Fruit fly (Drosophila melanogaster) whole organism, embryonic: ENCODE measurements around the gene tai.
A peak's percentile ranks its signal among the peaks of the same experiment; 100 is the strongest.

Experiments
- B-H1 ChIP-seq: fragments of 200-800 bp; sonication (Bioruptor generic); IDR thresholded peaks from 3 replicates; pipeline ENCODE4 v1.3.6; 2022; ENCODE audit warnings: missing biosample characterization, missing genetic modification characterization
- Bdp1 ChIP-seq: fragments of 200-800 bp; sonication (Bioruptor generic); optimal IDR thresholded peaks from 3 replicates; lab custom pipeline; 2016; ENCODE audit warnings: missing biosample characterization, missing genetic modification characterization
- CG11696 ChIP-seq: fragments of 200-800 bp; sonication (Bioruptor generic); IDR thresholded peaks from 2 replicates; pipeline ENCODE4 v1.3.6; 2022; ENCODE audit warnings: missing biosample characterization, missing genetic modification characterization
- CG13775 ChIP-seq: fragments of 200-800 bp; sonication (Bioruptor generic); optimal IDR thresholded peaks from 3 replicates; lab custom pipeline; 2017; ENCODE audit warnings: missing biosample characterization, mild to moderate bottlenecking, missing genetic modification characterization
- CG14860 ChIP-seq: fragments of 200-800 bp; sonication (Bioruptor generic); IDR thresholded peaks from 3 replicates; pipeline ENCODE4 v1.3.6; 2022; ENCODE audit warnings: missing biosample characterization, missing genetic modification characterization; ENCODE audit not compliant: partially characterized antibody
- CG15601 ChIP-seq: fragments of 200-800 bp; sonication (Bioruptor generic); optimal IDR thresholded peaks from 3 replicates; lab custom pipeline; 2019; ENCODE audit warnings: missing biosample characterization, mild to moderate bottlenecking, missing genetic modification characterization, moderate library complexity
- CG17361 ChIP-seq: fragments of 200-800 bp; sonication (Bioruptor generic); IDR thresholded peaks from 3 replicates; pipeline ENCODE4 v1.3.6; 2022; ENCODE audit warnings: missing biosample characterization, missing genetic modification characterization
- CG18011 ChIP-seq: fragments of 200-800 bp; sonication (Bioruptor generic); optimal IDR thresholded peaks from 2 replicates; lab custom pipeline; 2017; ENCODE audit warnings: missing biosample characterization, missing genetic modification characterization, mild to moderate bottlenecking, moderate library complexity, missing genotype
- CG18599 ChIP-seq: fragments of 200-800 bp; sonication (Bioruptor generic); optimal IDR thresholded peaks from 3 replicates; lab custom pipeline; 2017; ENCODE audit warnings: missing biosample characterization, missing genetic modification characterization, mild to moderate bottlenecking, moderate library complexity, missing genetic modification reagents
- CG2875 ChIP-seq: fragments of 200-800 bp; sonication (Bioruptor generic); optimal IDR thresholded peaks from 2 replicates; lab custom pipeline; 2017; ENCODE audit warnings: missing biosample characterization, mild to moderate bottlenecking, missing genetic modification characterization, missing genetic modification reagents
- CG4854 ChIP-seq: fragments of 200-800 bp; sonication (Bioruptor generic); optimal IDR thresholded peaks from 2 replicates; lab custom pipeline; 2016; ENCODE audit warnings: missing biosample characterization, missing genetic modification characterization, inconsistent platforms
- CG5180 ChIP-seq: fragments of 200-800 bp; sonication (Bioruptor generic); optimal IDR thresholded peaks from 3 replicates; lab custom pipeline; 2017; ENCODE audit warnings: missing biosample characterization, missing genetic modification characterization, mild to moderate bottlenecking, moderate library complexity, missing genetic modification reagents
- CG7372 ChIP-seq: fragments of 200-800 bp; sonication (Bioruptor generic); IDR thresholded peaks from 2 replicates; pipeline ENCODE4 v1.3.6; 2022; ENCODE audit warnings: missing biosample characterization, missing genetic modification characterization
- CG8089 ChIP-seq: fragments of 200-800 bp; sonication (Bioruptor generic); optimal IDR thresholded peaks from 3 replicates; lab custom pipeline; 2016; ENCODE audit warnings: missing biosample characterization, missing genetic modification characterization
- CG8290 ChIP-seq, 3 experiments: fragments of 200-800 bp; sonication (Bioruptor generic); optimal IDR thresholded peaks; 2 replicates each; lab custom pipeline; 2016 to 2019; ENCODE audit warnings: missing biosample characterization in 3 of 3, missing genetic modification characterization in 3 of 3, mild to moderate bottlenecking in 2 of 3, moderate library complexity in 1 of 3
- CG8765 ChIP-seq: fragments of 200-800 bp; sonication (Bioruptor generic); IDR thresholded peaks from 2 replicates; pipeline ENCODE4 v1.3.6; 2022; ENCODE audit warnings: missing biosample characterization, missing genetic modification characterization
- D19A ChIP-seq: fragments of 200-800 bp; optimal IDR thresholded peaks from 3 replicates; lab custom pipeline; 2019; ENCODE audit warnings: missing biosample characterization, mild to moderate bottlenecking, missing genetic modification characterization, moderate library complexity
- Doc2 ChIP-seq: fragments of 200-800 bp; sonication (Bioruptor generic); IDR thresholded peaks from 2 replicates; pipeline ENCODE4 v1.3.6; 2022; ENCODE audit warnings: missing biosample characterization, missing genetic modification characterization
- Hr3 ChIP-seq: fragments of 200-800 bp; sonication (Bioruptor generic); optimal IDR thresholded peaks from 3 replicates; lab custom pipeline; 2016; ENCODE audit warnings: missing biosample characterization, missing genetic modification characterization
- Jarid2 ChIP-seq: fragments of 200-800 bp; sonication (Bioruptor generic); optimal IDR thresholded peaks from 3 replicates; lab custom pipeline; 2017; ENCODE audit warnings: mild to moderate bottlenecking, missing biosample characterization, missing genetic modification reagents, missing genetic modification characterization
- Lhr ChIP-seq: fragments of 200-800 bp; sonication (Bioruptor generic); optimal IDR thresholded peaks from 3 replicates; lab custom pipeline; 2017; ENCODE audit warnings: mild to moderate bottlenecking, missing biosample characterization, missing genetic modification reagents, missing genetic modification characterization
- Meics ChIP-seq: fragments of 200-800 bp; sonication (Bioruptor generic); optimal IDR thresholded peaks from 2 replicates; lab custom pipeline; 2017; ENCODE audit warnings: missing biosample characterization, mild to moderate bottlenecking, missing genetic modification characterization
- Optix ChIP-seq: fragments of 200-800 bp; sonication (Bioruptor generic); IDR thresholded peaks from 3 replicates; pipeline ENCODE4 v1.3.6; 2022; ENCODE audit warnings: missing biosample characterization, missing genetic modification characterization
- Six4 ChIP-seq: fragments of 200-800 bp; sonication (Bioruptor generic); optimal IDR thresholded peaks from 2 replicates; lab custom pipeline; 2016; ENCODE audit warnings: missing biosample characterization, missing genetic modification characterization
- Sry-β ChIP-seq: fragments of 200-800 bp; sonication (Bioruptor generic); optimal IDR thresholded peaks from 2 replicates; lab custom pipeline; 2018; ENCODE audit warnings: missing biosample characterization, mild to moderate bottlenecking, missing genetic modification characterization, moderate library complexity
- Stat92E ChIP-seq, 3 experiments: fragments of >200 bp in 2 of 3; fragments of 200-800 bp in 1 of 3; sonication (Bioruptor generic) in 1 of 3; optimal IDR thresholded peaks; 2 replicates each; lab custom pipeline; 2017 to 2019; ENCODE audit warnings: missing biosample characterization in 3 of 3, missing genetic modification characterization in 3 of 3, mild to moderate bottlenecking in 1 of 3, moderate library complexity in 1 of 3
- ap ChIP-seq: fragments of 200-800 bp; sonication (Bioruptor generic); IDR thresholded peaks from 2 replicates; pipeline ENCODE4 v1.3.6; 2022; ENCODE audit warnings: missing biosample characterization, missing genetic modification characterization
- bigmax ChIP-seq: fragments of 200-800 bp; sonication (Bioruptor generic); optimal IDR thresholded peaks from 2 replicates; lab custom pipeline; 2018; ENCODE audit warnings: missing biosample characterization, mild to moderate bottlenecking, missing genetic modification characterization
- btn ChIP-seq: fragments of 200-800 bp; sonication (Bioruptor generic); optimal IDR thresholded peaks from 2 replicates; lab custom pipeline; 2016; ENCODE audit warnings: missing biosample characterization, missing genetic modification characterization
- dati ChIP-seq: fragments of 200-800 bp; sonication (Bioruptor generic); IDR thresholded peaks from 2 replicates; pipeline ENCODE4 v1.3.6; 2022; ENCODE audit warnings: missing biosample characterization, missing genetic modification characterization
- en ChIP-seq: fragments of 200-800 bp; sonication (Bioruptor generic); optimal IDR thresholded peaks from 2 replicates; lab custom pipeline; 2016; ENCODE audit warnings: missing biosample characterization, missing genetic modification characterization
- eve ChIP-seq, 2 experiments: fragments of >200 bp; optimal IDR thresholded peaks; 2 replicates each; lab custom pipeline; 2017; ENCODE audit warnings: missing biosample characterization in 2 of 2, missing genetic modification characterization in 2 of 2
- exex ChIP-seq: fragments of 200-800 bp; sonication (Bioruptor generic); optimal IDR thresholded peaks from 4 replicates; lab custom pipeline; 2018; ENCODE audit warnings: missing biosample characterization, mild to moderate bottlenecking, missing genetic modification characterization, moderate library complexity
- fd96Cb ChIP-seq: fragments of 200-800 bp; sonication (Bioruptor generic); optimal IDR thresholded peaks from 2 replicates; lab custom pipeline; 2018; ENCODE audit warnings: missing biosample characterization, mild to moderate bottlenecking, missing genetic modification characterization, moderate library complexity
- gem ChIP-seq: fragments of 200-800 bp; sonication (Bioruptor generic); optimal IDR thresholded peaks from 2 replicates; lab custom pipeline; 2019; ENCODE audit warnings: missing biosample characterization, mild to moderate bottlenecking, missing genetic modification characterization, moderate library complexity
- grn ChIP-seq: fragments of 200-800 bp; sonication (Bioruptor generic); optimal IDR thresholded peaks from 3 replicates; lab custom pipeline; 2017; ENCODE audit warnings: missing biosample characterization, missing genetic modification characterization
- hbn ChIP-seq: fragments of 200-800 bp; sonication (Bioruptor generic); IDR thresholded peaks from 2 replicates; pipeline ENCODE4 v1.3.6; 2022; ENCODE audit warnings: missing biosample characterization, missing genetic modification characterization; ENCODE audit not compliant: partially characterized antibody
- hth ChIP-seq: fragments of >200 bp; optimal IDR thresholded peaks from 2 replicates; lab custom pipeline; 2017; ENCODE audit warnings: inconsistent platforms
- klu ChIP-seq: fragments of 200-800 bp; sonication (Bioruptor generic); IDR thresholded peaks from 2 replicates; pipeline ENCODE4 v1.3.6; 2022; ENCODE audit warnings: missing biosample characterization, missing genetic modification characterization
- lov ChIP-seq, 2 experiments: fragments of 200-800 bp in 1 of 2; fragments of >200 bp in 1 of 2; sonication (Bioruptor generic) in 1 of 2; IDR thresholded peaks in 1 of 2; optimal IDR thresholded peaks in 1 of 2; 2 replicates in 1 of 2; 3 replicates in 1 of 2; pipeline versions ENCODE4 v1.3.6 to Lab custom; 2017 to 2022; ENCODE audit warnings: missing biosample characterization in 1 of 2, missing genetic modification characterization in 1 of 2
- nau ChIP-seq: fragments of 200-800 bp; sonication (Bioruptor generic); optimal IDR thresholded peaks from 3 replicates; lab custom pipeline; 2017; ENCODE audit warnings: missing biosample characterization, mild to moderate bottlenecking, missing genetic modification characterization, missing genetic modification reagents
- pros ChIP-seq: fragments of 200-800 bp; sonication (Bioruptor generic); optimal IDR thresholded peaks from 3 replicates; lab custom pipeline; 2019; ENCODE audit warnings: missing biosample characterization, mild to moderate bottlenecking, missing genetic modification characterization, moderate library complexity
- scrt ChIP-seq: fragments of 200-800 bp; sonication (Bioruptor generic); optimal IDR thresholded peaks from 2 replicates; lab custom pipeline; 2018; ENCODE audit warnings: missing biosample characterization, mild to moderate bottlenecking, missing genetic modification characterization, moderate library complexity
- sd ChIP-seq: fragments of 200-800 bp; sonication (Bioruptor generic); optimal IDR thresholded peaks from 3 replicates; lab custom pipeline; 2018; ENCODE audit warnings: missing biosample characterization, mild to moderate bottlenecking, missing genetic modification characterization, moderate library complexity
- shn ChIP-seq: fragments of 200-800 bp; sonication (Bioruptor generic); optimal IDR thresholded peaks from 3 replicates; lab custom pipeline; 2016; ENCODE audit warnings: missing biosample characterization, missing genetic modification characterization
- slp2 ChIP-seq: fragments of 200-800 bp; sonication (Bioruptor generic); optimal IDR thresholded peaks from 2 replicates; lab custom pipeline; 2016; ENCODE audit warnings: missing biosample characterization, missing genetic modification characterization
- so ChIP-seq: fragments of 200-800 bp; sonication (Bioruptor generic); IDR thresholded peaks from 3 replicates; pipeline ENCODE4 v1.3.6; 2022; ENCODE audit warnings: missing biosample characterization, missing genetic modification characterization
- stc ChIP-seq: fragments of 200-800 bp; sonication (Bioruptor generic); IDR thresholded peaks from 2 replicates; pipeline ENCODE4 v1.3.6; 2022; ENCODE audit warnings: missing biosample characterization, missing genetic modification characterization
- trem ChIP-seq: fragments of 200-800 bp; optimal IDR thresholded peaks from 3 replicates; lab custom pipeline; 2019; ENCODE audit warnings: missing biosample characterization, mild to moderate bottlenecking, missing genetic modification characterization, moderate library complexity

Gene tai

dm6 chr2L:9133169-9133568 is 33.4 kb upstream of the tai start (continued):
- TF ChIP-seq Stat92E (GFP tag; optimal IDR thresholded peaks at IDR 0.05; lab: Kevin White, UChicago) (peak in 1 of 3 experiments; percentile 34), btn (no peak), Bdp1 (GFP tag; lab: Kevin White, UChicago) (no peak), CG8290 (GFP tag; optimal IDR thresholded peaks at IDR 0.05; lab: Kevin White, UChicago) (peak; percentile 36), CG8290 (tag; optimal IDR thresholded peaks at IDR 0.05; lab: Kevin White, UChicago) (no peak), CG8089 (GFP tag; lab: Kevin White, UChicago) (no peak), Hr3 (GFP tag; lab: Kevin White, UChicago) (peak; percentile 70), hbn (no peak), CG18599 (peak; percentile 71), CG15601 (tag; lab: Kevin White, UChicago) (peak; percentile 81), D19A (tag; lab: Kevin White, UChicago) (peak; percentile 82), CG11696 (GFP tag; lab: Robert Waterston, UW) (peak; percentile 38; the same call in 1 of the 2 replicates), Doc2 (GFP tag; lab: Robert Waterston, UW) (no peak), CG18011 (GFP tag; lab: Kevin White, UChicago) (no peak), sd (tag; lab: Kevin White, UChicago) (peak; percentile 27), grn (no peak), CG2875 (GFP tag; lab: Kevin White, UChicago) (peak; percentile 52), lov (optimal IDR thresholded peaks at IDR 0.05; lab: Kevin White, UChicago) (no peak), lov (GFP tag; IDR thresholded peaks at IDR 0.05; lab: Robert Waterston, UW) (no peak), bigmax (GFP tag; lab: Kevin White, UChicago) (no peak), Meics (GFP tag; lab: Kevin White, UChicago) (peak; percentile 43), exex (tag; lab: Kevin White, UChicago) (peak; percentile 11), pros (GFP tag; lab: Kevin White, UChicago) (no peak), stc (peak; percentile 71), CG5180 (GFP tag; lab: Kevin White, UChicago) (peak; percentile 36), nau (GFP tag; lab: Kevin White, UChicago) (peak; percentile 51), klu (GFP tag; lab: Robert Waterston, UW) (peak; percentile 24; the same call in 1 of the 2 replicates), B-H1 (peak; percentile 67; the same call in 2 of the 3 replicates), Six4 (GFP tag; lab: Kevin White, UChicago) (peak; percentile 62), eve (GFP tag; optimal IDR thresholded peaks at IDR 0.05; lab: Kevin White, UChicago) (peak in 1 of 2 experiments; percentile 79), scrt (peak; percentile 61), Jarid2 (GFP tag; lab: Kevin White, UChicago) (peak; percentile 35), CG13775 (GFP tag; lab: Kevin White, UChicago) (peak; percentile 50), ap (GFP tag; lab: Robert Waterston, UW) (peak; percentile 57), slp2 (no peak), CG14860 (no peak), CG7372 (GFP tag; lab: Robert Waterston, UW) (no peak), CG17361 (GFP tag; lab: Robert Waterston, UW) (peak; percentile 90), so (GFP tag; lab: Robert Waterston, UW) (peak; percentile 59; the same call in 1 of the 3 replicates), Lhr (GFP tag; lab: Kevin White, UChicago) (peak; percentile 23), trem (tag; lab: Kevin White, UChicago) (peak; percentile 81), dati (peak; percentile 36; the same call in 1 of the 2 replicates), Sry-β (GFP tag; lab: Kevin White, UChicago) (no peak), hth (lab: Kevin White, UChicago) (no peak), gem (tag; lab: Kevin White, UChicago) (peak; percentile 91), CG4854 (no peak), CG8765 (no peak), Optix (no peak), shn (GFP tag; lab: Kevin White, UChicago) (no peak), en (no peak), fd96Cb (tag; lab: Kevin White, UChicago) (peak; percentile 81)
